Fruit fly (Drosophila melanogaster) whole organism, embryonic: ENCODE measurements around the gene udt.

Experiments
- ATbp ChIP-seq: fragments of 200-800 bp; sonication (Bioruptor generic); optimal IDR thresholded peaks from 2 replicates; lab custom pipeline; 2017; ENCODE audit warnings: missing biosample characterization, mild to moderate bottlenecking, missing genetic modification characterization, missing genetic modification reagents
- Adf1 ChIP-seq: fragments of 200-800 bp; sonication (Bioruptor generic); IDR thresholded peaks from 2 replicates; pipeline ENCODE4 v1.3.6; 2022; ENCODE audit warnings: missing biosample characterization, missing genetic modification characterization
- Asciz ChIP-seq: fragments of 200-800 bp; sonication (Bioruptor generic); optimal IDR thresholded peaks from 2 replicates; lab custom pipeline; 2017; ENCODE audit warnings: missing biosample characterization, mild to moderate bottlenecking, missing genetic modification characterization, missing genetic modification reagents
- B-H1 ChIP-seq: fragments of 200-800 bp; sonication (Bioruptor generic); IDR thresholded peaks from 3 replicates; pipeline ENCODE4 v1.3.6; 2022; ENCODE audit warnings: missing biosample characterization, missing genetic modification characterization
- Bdp1 ChIP-seq: fragments of 200-800 bp; sonication (Bioruptor generic); optimal IDR thresholded peaks from 3 replicates; lab custom pipeline; 2016; ENCODE audit warnings: missing biosample characterization, missing genetic modification characterization
- CG10654 ChIP-seq: fragments of 200-800 bp; sonication (Bioruptor generic); optimal IDR thresholded peaks from 2 replicates; lab custom pipeline; 2016; ENCODE audit warnings: missing biosample characterization, missing genetic modification characterization
- CG11247 ChIP-seq: fragments of 200-800 bp; sonication (Bioruptor generic); IDR thresholded peaks from 2 replicates; pipeline ENCODE4 v1.3.6; 2022; ENCODE audit warnings: missing biosample characterization, missing genetic modification characterization
- CG12071 ChIP-seq: fragments of 200-800 bp; sonication (Bioruptor generic); optimal IDR thresholded peaks from 3 replicates; lab custom pipeline; 2018; ENCODE audit warnings: missing biosample characterization, mild to moderate bottlenecking, missing genetic modification characterization
- CG14667 ChIP-seq: fragments of 200-800 bp; sonication (Bioruptor generic); IDR thresholded peaks from 2 replicates; pipeline ENCODE4 v1.3.6; 2022; ENCODE audit warnings: missing biosample characterization, missing genetic modification characterization
- CG14860 ChIP-seq: fragments of 200-800 bp; sonication (Bioruptor generic); IDR thresholded peaks from 3 replicates; pipeline ENCODE4 v1.3.6; 2022; ENCODE audit warnings: missing biosample characterization, missing genetic modification characterization; ENCODE audit not compliant: partially characterized antibody
- CG16779 ChIP-seq: fragments of 200-800 bp; sonication (Bioruptor generic); IDR thresholded peaks from 2 replicates; pipeline ENCODE4 v1.3.6; 2022; ENCODE audit warnings: missing biosample characterization, missing genetic modification characterization
- CG18011 ChIP-seq: fragments of 200-800 bp; sonication (Bioruptor generic); optimal IDR thresholded peaks from 2 replicates; lab custom pipeline; 2017; ENCODE audit warnings: missing biosample characterization, missing genetic modification characterization, mild to moderate bottlenecking, moderate library complexity, missing genotype
- CG18476 ChIP-seq: fragments of 200-800 bp; sonication (Bioruptor generic); optimal IDR thresholded peaks from 2 replicates; lab custom pipeline; 2016; ENCODE audit warnings: missing biosample characterization, mild to moderate bottlenecking, missing genetic modification characterization
- CG2116 ChIP-seq: fragments of 200-800 bp; sonication (Bioruptor generic); optimal IDR thresholded peaks from 3 replicates; lab custom pipeline; 2018; ENCODE audit warnings: missing biosample characterization, mild to moderate bottlenecking, missing genetic modification characterization
- CG2678 ChIP-seq: fragments of 200-800 bp; sonication (Bioruptor generic); optimal IDR thresholded peaks from 3 replicates; lab custom pipeline; 2019; ENCODE audit warnings: missing biosample characterization, mild to moderate bottlenecking, missing genetic modification characterization, moderate library complexity
- CG33213 ChIP-seq: fragments of 200-800 bp; sonication (Bioruptor generic); optimal IDR thresholded peaks from 3 replicates; lab custom pipeline; 2016; ENCODE audit warnings: missing biosample characterization, missing genetic modification characterization
- CG43689 ChIP-seq: fragments of 200-800 bp; sonication (Bioruptor generic); IDR thresholded peaks from 2 replicates; pipeline ENCODE4 v1.3.6; 2022; ENCODE audit warnings: missing biosample characterization, missing genetic modification characterization
- CG4424 ChIP-seq: fragments of 200-800 bp; sonication (Bioruptor generic); optimal IDR thresholded peaks from 3 replicates; lab custom pipeline; 2016; ENCODE audit warnings: missing biosample characterization, missing genetic modification characterization
- CG4730 ChIP-seq: fragments of 200-800 bp; sonication (Bioruptor generic); IDR thresholded peaks from 2 replicates; pipeline ENCODE4 v1.3.6; 2022; ENCODE audit warnings: missing biosample characterization, missing genetic modification characterization
- CG5245 ChIP-seq: fragments of 200-800 bp; sonication (Bioruptor generic); optimal IDR thresholded peaks from 3 replicates; lab custom pipeline; 2016; ENCODE audit warnings: missing biosample characterization, missing genetic modification characterization
- CG6175 ChIP-seq: fragments of 200-800 bp; sonication (Bioruptor generic); IDR thresholded peaks from 3 replicates; pipeline ENCODE4 v1.3.6; 2022; ENCODE audit warnings: missing biosample characterization, missing genetic modification characterization
- CG7357 ChIP-seq: fragments of 200-800 bp; sonication (Bioruptor generic); IDR thresholded peaks from 3 replicates; pipeline ENCODE4 v1.3.6; 2022; ENCODE audit warnings: missing biosample characterization, missing genetic modification characterization
- CG7556 ChIP-seq: fragments of 200-800 bp; sonication (Bioruptor generic); optimal IDR thresholded peaks from 2 replicates; lab custom pipeline; 2017; ENCODE audit warnings: missing biosample characterization, mild to moderate bottlenecking, missing genetic modification characterization
- CG8290 ChIP-seq, 3 experiments: fragments of 200-800 bp; sonication (Bioruptor generic); optimal IDR thresholded peaks; 2 replicates each; lab custom pipeline; 2016 to 2019; ENCODE audit warnings: missing biosample characterization in 3 of 3, missing genetic modification characterization in 3 of 3, mild to moderate bottlenecking in 2 of 3, moderate library complexity in 1 of 3
- CG8388 ChIP-seq: fragments of 200-800 bp; sonication (Bioruptor generic); optimal IDR thresholded peaks from 2 replicates; lab custom pipeline; 2019; ENCODE audit warnings: missing biosample characterization, mild to moderate bottlenecking, missing genetic modification characterization, moderate library complexity
- CTCF ChIP-seq: fragments of 200-800 bp; sonication (Bioruptor generic); optimal IDR thresholded peaks from 2 replicates; lab custom pipeline; 2017; ENCODE audit warnings: missing biosample characterization, mild to moderate bottlenecking, missing genetic modification characterization, moderate library complexity
- CoRest ChIP-seq: fragments of 200-800 bp; sonication (Bioruptor generic); optimal IDR thresholded peaks from 3 replicates; lab custom pipeline; 2018; ENCODE audit warnings: missing biosample characterization, mild to moderate bottlenecking, missing genetic modification characterization, moderate library complexity
- D ChIP-seq, 2 experiments: fragments of 200-800 bp in 1 of 2; fragments of >200 bp in 1 of 2; sonication (Bioruptor generic) in 1 of 2; optimal IDR thresholded peaks; 2 replicates in 1 of 2; 3 replicates in 1 of 2; lab custom pipeline; 2017; ENCODE audit warnings: mild to moderate bottlenecking in 1 of 2, missing biosample characterization in 1 of 2, missing genetic modification characterization in 1 of 2, missing genetic modification reagents in 1 of 2
- Doc2 ChIP-seq: fragments of 200-800 bp; sonication (Bioruptor generic); IDR thresholded peaks from 2 replicates; pipeline ENCODE4 v1.3.6; 2022; ENCODE audit warnings: missing biosample characterization, missing genetic modification characterization
- H15 ChIP-seq: fragments of 200-800 bp; sonication (Bioruptor generic); IDR thresholded peaks from 3 replicates; pipeline ENCODE4 v1.3.6; 2022; ENCODE audit warnings: missing biosample characterization, missing genetic modification characterization
- HLHmδ ChIP-seq: fragments of 200-800 bp; sonication (Bioruptor generic); optimal IDR thresholded peaks from 2 replicates; lab custom pipeline; 2018; ENCODE audit warnings: missing biosample characterization, mild to moderate bottlenecking, missing genetic modification characterization, moderate library complexity
- MBD-R2 ChIP-seq: fragments of 200-800 bp; sonication (Bioruptor generic); IDR thresholded peaks from 2 replicates; pipeline ENCODE4 v1.3.6; 2022; ENCODE audit warnings: missing biosample characterization, missing genetic modification characterization
- NC2α ChIP-seq: fragments of 200-800 bp; sonication (Bioruptor generic); optimal IDR thresholded peaks from 2 replicates; lab custom pipeline; 2016; ENCODE audit warnings: missing biosample characterization, missing genetic modification characterization
- Sox102F ChIP-seq: fragments of 200-800 bp; sonication (Bioruptor generic); optimal IDR thresholded peaks from 2 replicates; lab custom pipeline; 2018; ENCODE audit warnings: missing biosample characterization, mild to moderate bottlenecking, missing genetic modification characterization, moderate library complexity
- Spps ChIP-seq: fragments of 200-800 bp; sonication (Bioruptor generic); optimal IDR thresholded peaks from 2 replicates; lab custom pipeline; 2018; ENCODE audit warnings: missing biosample characterization, mild to moderate bottlenecking, missing genetic modification characterization
- ab ChIP-seq: fragments of 200-800 bp; sonication (Bioruptor generic); optimal IDR thresholded peaks from 2 replicates; lab custom pipeline; 2016; ENCODE audit warnings: missing biosample characterization, missing genetic modification characterization
- bab2 ChIP-seq: fragments of 200-800 bp; sonication (Bioruptor generic); optimal IDR thresholded peaks from 2 replicates; lab custom pipeline; 2016; ENCODE audit warnings: missing biosample characterization, missing genetic modification characterization
- chinmo ChIP-seq: fragments of 200-800 bp; sonication (Bioruptor generic); IDR thresholded peaks from 4 replicates; pipeline ENCODE4 v1.3.6; 2022; ENCODE audit warnings: missing biosample characterization, missing genetic modification characterization; ENCODE audit not compliant: partially characterized antibody
- esg ChIP-seq: fragments of 200-800 bp; sonication (Bioruptor generic); conservative IDR thresholded peaks from 2 replicates; pipeline ENCODE4 v1.3.6; 2022; ENCODE audit warnings: missing biosample characterization, missing genetic modification characterization
- fru ChIP-seq: fragments of >200 bp; optimal IDR thresholded peaks from 2 replicates; lab custom pipeline; 2017
- gcm ChIP-seq: fragments of 200-800 bp; sonication (Bioruptor generic); optimal IDR thresholded peaks from 2 replicates; lab custom pipeline; 2019; ENCODE audit warnings: missing biosample characterization, mild to moderate bottlenecking, missing genetic modification characterization, moderate library complexity
- lbe ChIP-seq: fragments of 200-800 bp; sonication (Bioruptor generic); optimal IDR thresholded peaks from 2 replicates; lab custom pipeline; 2016; ENCODE audit warnings: missing biosample characterization, mild to moderate bottlenecking, missing genetic modification characterization
- lmd ChIP-seq: fragments of 200-800 bp; sonication (Bioruptor generic); IDR thresholded peaks from 2 replicates; pipeline ENCODE4 v1.3.6; 2022; ENCODE audit warnings: missing biosample characterization, missing genetic modification characterization
- peb ChIP-seq: fragments of 200-800 bp; sonication (Bioruptor generic); IDR thresholded peaks from 2 replicates; pipeline ENCODE4 v1.3.6; 2022; ENCODE audit warnings: missing biosample characterization, missing genetic modification characterization
- pzg ChIP-seq: fragments of 200-800 bp; sonication (Bioruptor generic); optimal IDR thresholded peaks from 3 replicates; lab custom pipeline; 2018; ENCODE audit warnings: missing biosample characterization, mild to moderate bottlenecking, missing genetic modification characterization, moderate library complexity
- schlank ChIP-seq: fragments of 200-800 bp; sonication (Bioruptor generic); optimal IDR thresholded peaks from 2 replicates; lab custom pipeline; 2018; ENCODE audit warnings: missing biosample characterization, mild to moderate bottlenecking, missing genetic modification characterization
- sim ChIP-seq: fragments of 200-800 bp; sonication (Bioruptor generic); IDR thresholded peaks from 2 replicates; pipeline ENCODE4 v1.3.6; 2022; ENCODE audit warnings: missing biosample characterization, missing genetic modification characterization
- sqz ChIP-seq: fragments of 200-800 bp; sonication (Bioruptor generic); optimal IDR thresholded peaks from 3 replicates; lab custom pipeline; 2018; ENCODE audit warnings: missing biosample characterization, mild to moderate bottlenecking, missing genetic modification characterization
- unpg ChIP-seq: fragments of 200-800 bp; sonication (Bioruptor generic); optimal IDR thresholded peaks from 3 replicates; lab custom pipeline; 2018; ENCODE audit warnings: missing biosample characterization, mild to moderate bottlenecking, missing genetic modification characterization, moderate library complexity
- wdn ChIP-seq: fragments of 200-800 bp; sonication (Bioruptor generic); IDR thresholded peaks from 2 replicates; pipeline ENCODE4 v1.3.6; 2022; ENCODE audit warnings: missing biosample characterization, missing genetic modification characterization
- zfh2 ChIP-seq: fragments of 200-800 bp; sonication (Bioruptor generic); optimal IDR thresholded peaks from 2 replicates; lab custom pipeline; 2016; ENCODE audit warnings: missing biosample characterization, missing genetic modification characterization

udt gene

dm6 chr3R:23783961-23784360 lies 20.9 kb upstream of the udt start (continued):
- TF ChIP-seq CG4424 (GFP tag; lab: Kevin White, UChicago), result peak; percentile 82
- TF ChIP-seq B-H1 (GFP tag; lab: Robert Waterston, UW), result peak; percentile 66
- peak; percentile 83 for TF ChIP-seq Spps (tag; lab: Kevin White, UChicago)
- peak; percentile 85 for TF ChIP-seq CG8388 (GFP tag; lab: Kevin White, UChicago)
- TF ChIP-seq ATbp (GFP tag; lab: Kevin White, UChicago), result peak; percentile 75
- peak; percentile 76 for TF ChIP-seq CG18476
- TF ChIP-seq CG43689, result no peak
- TF ChIP-seq Asciz (GFP tag; lab: Kevin White, UChicago), result peak; percentile 71
- TF ChIP-seq Bdp1, result no peak
- no peak for TF ChIP-seq wdn
- TF ChIP-seq chinmo (GFP tag; lab: Robert Waterston, UW), result no peak
- peak; percentile 41 for TF ChIP-seq CG5245 (GFP tag; lab: Kevin White, UChicago)
- TF ChIP-seq gcm (GFP tag; lab: Kevin White, UChicago), result peak; percentile 66
- peak; percentile 80 for TF ChIP-seq CG2678
- no peak for TF ChIP-seq schlank (tag; lab: Kevin White, UChicago)
- no peak for TF ChIP-seq NC2α (GFP tag; lab: Kevin White, UChicago)
- TF ChIP-seq D (optimal IDR thresholded peaks at IDR 0.05; lab: Kevin White, UChicago), result no peak
- peak; percentile 88 for TF ChIP-seq D (GFP tag; optimal IDR thresholded peaks at IDR 0.05; lab: Kevin White, UChicago)
- peak; percentile 24 for TF ChIP-seq CTCF (GFP tag; lab: Kevin White, UChicago)
- peak; percentile 68 for TF ChIP-seq sim (GFP tag; lab: Robert Waterston, UW)
- TF ChIP-seq CG2116 (GFP tag; lab: Kevin White, UChicago), result peak; percentile 4
- TF ChIP-seq lbe (GFP tag; lab: Kevin White, UChicago), result no peak
- no peak for TF ChIP-seq ab
- peak; percentile 82 for TF ChIP-seq CoRest (tag; lab: Kevin White, UChicago)
- peak; percentile 41 for TF ChIP-seq CG12071 (GFP tag; lab: Kevin White, UChicago)
- peak; percentile 89 for TF ChIP-seq Sox102F (GFP tag; lab: Kevin White, UChicago)
- TF ChIP-seq fru, result no peak
- TF ChIP-seq peb (GFP tag; lab: Robert Waterston, UW), result peak; percentile 63
- peak; percentile 16 for TF ChIP-seq CG18011 (GFP tag; lab: Kevin White, UChicago)
- peak; percentile 40 for TF ChIP-seq CG8290 (GFP tag; optimal IDR thresholded peaks at IDR 0.05; lab: Kevin White, UChicago)
- no peak for TF ChIP-seq CG8290 (tag; optimal IDR thresholded peaks at IDR 0.05; lab: Kevin White, UChicago)
- no peak for TF ChIP-seq HLHmδ (GFP tag; lab: Kevin White, UChicago)
- peak; percentile 53 for TF ChIP-seq esg
- no peak for TF ChIP-seq MBD-R2
- peak; percentile 19; the same call in 1 of the 2 replicates for TF ChIP-seq CG11247 (GFP tag; lab: Robert Waterston, UW)
- peak; percentile 76 for TF ChIP-seq CG7556
- no peak for TF ChIP-seq pzg (GFP tag; lab: Kevin White, UChicago)
- TF ChIP-seq CG7357 (GFP tag; lab: Robert Waterston, UW), result 0 out of 3 replicates have a peak, but pooled peaks have one; percentile 40
- TF ChIP-seq CG14860 (GFP tag; lab: Robert Waterston, UW), result no peak
- peak; percentile 56 for TF ChIP-seq CG10654
- peak; percentile 20 for TF ChIP-seq sqz (GFP tag; lab: Kevin White, UChicago)
- TF ChIP-seq unpg (GFP tag; lab: Kevin White, UChicago), result peak; percentile 86
- peak; percentile 11 for TF ChIP-seq CG33213 (GFP tag; lab: Kevin White, UChicago)
- peak; percentile 47; the same call in 1 of the 2 replicates for TF ChIP-seq CG4730 (GFP tag; lab: Robert Waterston, UW)
- TF ChIP-seq zfh2 (GFP tag; lab: Kevin White, UChicago), result no peak
- TF ChIP-seq CG6175, result no peak
- TF ChIP-seq H15 (GFP tag; lab: Robert Waterston, UW), result peak; percentile 69; the same call in 2 of the 3 replicates
- 0 out of 2 replicates have a peak, but pooled peaks have one; percentile 5 for TF ChIP-seq Doc2 (GFP tag; lab: Robert Waterston, UW)
- TF ChIP-seq bab2 (GFP tag; lab: Kevin White, UChicago), result peak; percentile 48
- no peak for TF ChIP-seq Adf1 (GFP tag; lab: Robert Waterston, UW)
- TF ChIP-seq CG14667, result peak; percentile 19; the same call in 1 of the 2 replicates
- TF ChIP-seq CG16779 (GFP tag; lab: Robert Waterston, UW), result no peak
- TF ChIP-seq lmd (GFP tag; lab: Robert Waterston, UW), result peak; percentile 73
